Worm (Caenorhabditis elegans): ENCODE data around the gene Y105C5B.8.

- no peak for TF ChIP-seq elt-3 (tag; optimal IDR thresholded peaks at IDR 0.05)
- no peak for TF ChIP-seq ceh-82 (tag; optimal IDR thresholded peaks at IDR 0.05)
- TF ChIP-seq lin-39 (tag; optimal IDR thresholded peaks at IDR 0.05): no peak
- no peak for TF ChIP-seq snpc-4 (tag; optimal IDR thresholded peaks at IDR 0.05)
- TF ChIP-seq alr-1 (tag; optimal IDR thresholded peaks at IDR 0.05; ENCODE audit: borderline replicate concordance): no peak
- TF ChIP-seq ztf-11 (tag; optimal IDR thresholded peaks at IDR 0.05): no peak
- TF ChIP-seq irx-1 (tag; optimal IDR thresholded peaks at IDR 0.05): no peak
- no peak for TF ChIP-seq pqm-1 (tag; optimal IDR thresholded peaks at IDR 0.05)
- no peak for TF ChIP-seq isw-1 (GFP tag; IDR thresholded peaks at IDR 0.05)
- TF ChIP-seq sup-37 (GFP tag; optimal IDR thresholded peaks at IDR 0.05): no peak
- no peak for TF ChIP-seq ceh-90 (tag; optimal IDR thresholded peaks at IDR 0.05)
Measured at ce11 chrIV:15946507-15946906, 19.9 kb upstream of the Y105C5B.8 start, which contains the start of gene skr-10.

Measured in whole organism, L1 larva.